Worm (Caenorhabditis elegans): ENCODE measurements around the gene spd-3.

spd-3 gene

DNA sequence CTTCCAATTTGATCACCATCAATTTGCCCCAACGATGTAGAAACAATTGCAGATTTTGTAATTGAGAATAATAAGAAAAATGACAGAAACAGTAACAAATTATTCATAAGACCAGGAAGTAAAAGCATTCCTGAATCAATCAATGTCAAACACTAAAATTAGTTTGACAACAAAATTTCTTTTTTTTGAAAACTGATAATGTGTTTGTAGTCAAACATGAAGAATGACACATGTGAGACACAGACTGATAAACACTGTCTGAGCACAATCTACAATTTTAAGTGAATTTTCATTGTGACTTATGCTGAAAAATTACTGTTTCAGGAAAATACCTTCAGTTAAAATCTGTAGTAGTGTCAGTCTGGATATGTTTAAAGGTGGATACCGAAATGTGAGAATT lies 39.6 kb downstream of the spd-3 start, which contains the start of the genes cest-4 and C17H12.11:
cest-4 (minus strand) TSS at position 206 of the 400 bp plus-strand sequence.
C17H12.11 (plus strand) TSS at position 256 of the 400 bp plus-strand sequence.
- TF ChIP-seq nhr-23 (tag; optimal IDR thresholded peaks at IDR 0.05), result no peak
- peak; percentile 95 for TF ChIP-seq fos-1 (tag; optimal IDR thresholded peaks at IDR 0.05)
- no peak for TF ChIP-seq ceh-16 (tag; optimal IDR thresholded peaks at IDR 0.05)
- no peak for TF ChIP-seq C34F6.9 (tag; optimal IDR thresholded peaks at IDR 0.05)
- peak; percentile 43 for TF ChIP-seq sma-9 (GFP tag; optimal IDR thresholded peaks at IDR 0.05)
- no peak for TF ChIP-seq sma-9 (tag; optimal IDR thresholded peaks at IDR 0.05)
- TF ChIP-seq skn-1 (tag; optimal IDR thresholded peaks at IDR 0.05), result peak; percentile 34

ce11 chrIV:6803294-6803693 lies 40.8 kb downstream of the spd-3 start:
- TF ChIP-seq R02D3.7 (tag; optimal IDR thresholded peaks at IDR 0.05) (no peak), nhr-237 (tag; optimal IDR thresholded peaks at IDR 0.05) (no peak), gmeb-1 (tag; optimal IDR thresholded peaks at IDR 0.05) (no peak), lin-11 (tag; optimal IDR thresholded peaks at IDR 0.05) (no peak), nhr-23 (tag; optimal IDR thresholded peaks at IDR 0.05) (no peak), fos-1 (tag; optimal IDR thresholded peaks at IDR 0.05) (no peak), sma-3 (GFP tag; optimal IDR thresholded peaks at IDR 0.05) (no peak), F13H6.1 (tag; optimal IDR thresholded peaks at IDR 0.05) (no peak), nhr-12 (tag; optimal IDR thresholded peaks at IDR 0.05) (no peak), egl-27 (tag; optimal IDR thresholded peaks at IDR 0.05) (no peak), nhr-6 (tag; optimal IDR thresholded peaks at IDR 0.05) (no peak), blmp-1 (tag; optimal IDR thresholded peaks at IDR 0.05; ENCODE audit: insufficient read depth) (no peak), ama-1 (optimal IDR thresholded peaks at IDR 0.05) (no peak), ztf-4 (tag; optimal IDR thresholded peaks at IDR 0.05) (no peak), alr-1 (tag; optimal IDR thresholded peaks at IDR 0.05) (no peak), unc-39 (tag; optimal IDR thresholded peaks at IDR 0.05) (no peak), nhr-25 (tag; optimal IDR thresholded peaks at IDR 0.05) (no peak)

- TF ChIP-seq nhr-237 (tag; optimal IDR thresholded peaks at IDR 0.05) (no peak), lin-13 (GFP tag; optimal IDR thresholded peaks at IDR 0.05) (no peak), mdl-1 (tag; optimal IDR thresholded peaks at IDR 0.05) (no peak), R02D3.7 (tag; optimal IDR thresholded peaks at IDR 0.05) (no peak), unc-55 (GFP tag; optimal IDR thresholded peaks at IDR 0.05) (no peak), mab-5 (tag; optimal IDR thresholded peaks at IDR 0.05) (peak; percentile 2), ceh-16 (tag; optimal IDR thresholded peaks at IDR 0.05) (no peak), alr-1 (tag; optimal IDR thresholded peaks at IDR 0.05) (no peak), elt-3 (tag; optimal IDR thresholded peaks at IDR 0.05) (no peak), F13H6.1 (tag; optimal IDR thresholded peaks at IDR 0.05) (no peak), nhr-77 (tag; optimal IDR thresholded peaks at IDR 0.05) (no peak), lin-11 (tag; optimal IDR thresholded peaks at IDR 0.05) (no peak), C34F6.9 (tag; optimal IDR thresholded peaks at IDR 0.05) (no peak), nhr-21 (tag; optimal IDR thresholded peaks at IDR 0.05) (no peak), sma-9 (GFP tag; optimal IDR thresholded peaks at IDR 0.05) (peak; percentile 21), sma-9 (tag; optimal IDR thresholded peaks at IDR 0.05) (no peak), fos-1 (tag; optimal IDR thresholded peaks at IDR 0.05) (peak; percentile 18), nhr-11 (tag; optimal IDR thresholded peaks at IDR 0.05) (no peak), crh-2 (tag; optimal IDR thresholded peaks at IDR 0.05) (no peak)
Observed at ce11 chrIV:6803805-6804344, 41.4 kb downstream of the spd-3 start.

- TF ChIP-seq gmeb-1 (tag; optimal IDR thresholded peaks at IDR 0.05) (no peak), mdl-1 (tag; optimal IDR thresholded peaks at IDR 0.05) (no peak), ama-1 (optimal IDR thresholded peaks at IDR 0.05) (no peak), ztf-11 (tag; optimal IDR thresholded peaks at IDR 0.05) (no peak), crh-2 (tag; optimal IDR thresholded peaks at IDR 0.05) (no peak), sma-3 (GFP tag; optimal IDR thresholded peaks at IDR 0.05) (no peak), elt-3 (tag; optimal IDR thresholded peaks at IDR 0.05) (no peak), dmd-4 (tag; optimal IDR thresholded peaks at IDR 0.05) (no peak), F13H6.1 (tag; optimal IDR thresholded peaks at IDR 0.05) (no peak), ceh-82 (tag; optimal IDR thresholded peaks at IDR 0.05) (no peak), aly-2 (tag; optimal IDR thresholded peaks at IDR 0.05) (no peak), egl-27 (tag; optimal IDR thresholded peaks at IDR 0.05) (no peak), R02D3.7 (tag; optimal IDR thresholded peaks at IDR 0.05) (no peak), mab-5 (tag; optimal IDR thresholded peaks at IDR 0.05) (no peak), nhr-11 (tag; optimal IDR thresholded peaks at IDR 0.05) (no peak)
Observed at ce11 chrIV:6804815-6805214, 42.3 kb downstream of the spd-3 start, which contains the start of gene C17H12.37. Gene C17H12.37, plus strand, starts transcription at chrIV:6805115.

All from whole organism, L2 larva.